Fruit fly (Drosophila melanogaster) whole organism, embryonic: ENCODE data around the gene Gart.

Source experiments
- Bdp1 ChIP-seq: fragments of 200-800 bp; sonication (Bioruptor generic); optimal IDR thresholded peaks from 3 replicates; lab custom pipeline; 2016; ENCODE audit warnings: missing biosample characterization, missing genetic modification characterization
- Bgb ChIP-seq: fragments of 200-800 bp; sonication (Bioruptor generic); IDR thresholded peaks from 2 replicates; pipeline ENCODE4 v1.3.6; 2022; ENCODE audit warnings: missing biosample characterization, missing genetic modification characterization; ENCODE audit not compliant: partially characterized antibody
- CG10321 ChIP-seq: fragments of 200-800 bp; sonication (Bioruptor generic); IDR thresholded peaks from 2 replicates; pipeline ENCODE4 v1.3.6; 2022; ENCODE audit warnings: missing biosample characterization, missing genetic modification characterization
- CG11398 ChIP-seq: fragments of 200-800 bp; sonication (Bioruptor generic); optimal IDR thresholded peaks from 2 replicates; lab custom pipeline; 2016; ENCODE audit warnings: missing biosample characterization, missing genetic modification characterization
- CG12155 ChIP-seq: fragments of 200-800 bp; sonication (Bioruptor generic); optimal IDR thresholded peaks from 3 replicates; lab custom pipeline; 2016; ENCODE audit warnings: missing biosample characterization, missing genetic modification characterization
- CG13123 ChIP-seq: fragments of 200-800 bp; sonication (Bioruptor generic); optimal IDR thresholded peaks from 2 replicates; lab custom pipeline; 2016; ENCODE audit warnings: missing biosample characterization, missing genetic modification characterization
- CG17612 ChIP-seq: fragments of 200-800 bp; sonication (Bioruptor generic); IDR thresholded peaks from 2 replicates; pipeline ENCODE4 v1.3.6; 2022; ENCODE audit warnings: missing biosample characterization, missing genetic modification characterization
- CG17802 ChIP-seq: fragments of 200-800 bp; sonication (Bioruptor generic); optimal IDR thresholded peaks from 2 replicates; lab custom pipeline; 2018; ENCODE audit warnings: missing biosample characterization, mild to moderate bottlenecking, missing genetic modification characterization, moderate library complexity
- CG18262 ChIP-seq: fragments of 200-800 bp; optimal IDR thresholded peaks from 3 replicates; lab custom pipeline; 2019; ENCODE audit warnings: missing biosample characterization, mild to moderate bottlenecking, missing genetic modification characterization, moderate library complexity
- CG2120 ChIP-seq: fragments of 200-800 bp; sonication (Bioruptor generic); optimal IDR thresholded peaks from 3 replicates; lab custom pipeline; 2016; ENCODE audit warnings: missing biosample characterization, missing genetic modification characterization
- CG2712 ChIP-seq: fragments of 200-800 bp; optimal IDR thresholded peaks from 3 replicates; lab custom pipeline; 2019; ENCODE audit warnings: missing biosample characterization, mild to moderate bottlenecking, missing genetic modification characterization, moderate library complexity
- CG3065 ChIP-seq: fragments of 200-800 bp; sonication (Bioruptor generic); optimal IDR thresholded peaks from 2 replicates; lab custom pipeline; 2016; ENCODE audit warnings: missing biosample characterization, missing genetic modification characterization
- CG32532 ChIP-seq: fragments of 200-800 bp; sonication (Bioruptor generic); IDR thresholded peaks from 2 replicates; pipeline ENCODE4 v1.3.6; 2022; ENCODE audit warnings: missing biosample characterization, missing genetic modification characterization
- CG3281 ChIP-seq: fragments of 200-800 bp; sonication (Bioruptor generic); optimal IDR thresholded peaks from 3 replicates; lab custom pipeline; 2017; ENCODE audit warnings: missing biosample characterization, mild to moderate bottlenecking, missing genetic modification characterization
- CG33213 ChIP-seq: fragments of 200-800 bp; sonication (Bioruptor generic); optimal IDR thresholded peaks from 3 replicates; lab custom pipeline; 2016; ENCODE audit warnings: missing biosample characterization, missing genetic modification characterization
- CG3407 ChIP-seq: fragments of 200-800 bp; sonication (Bioruptor generic); optimal IDR thresholded peaks from 2 replicates; lab custom pipeline; 2018; ENCODE audit warnings: missing biosample characterization, mild to moderate bottlenecking, missing genetic modification characterization
- CG42726 ChIP-seq: fragments of 200-800 bp; sonication (Bioruptor generic); IDR thresholded peaks from 2 replicates; pipeline ENCODE4 v1.3.6; 2022; ENCODE audit warnings: missing biosample characterization, missing genetic modification characterization; ENCODE audit not compliant: partially characterized antibody
- CG5245 ChIP-seq: fragments of 200-800 bp; sonication (Bioruptor generic); optimal IDR thresholded peaks from 3 replicates; lab custom pipeline; 2016; ENCODE audit warnings: missing biosample characterization, missing genetic modification characterization
- CG6689 ChIP-seq: fragments of 200-800 bp; sonication (Bioruptor generic); IDR thresholded peaks from 2 replicates; pipeline ENCODE4 v1.3.6; 2022; ENCODE audit warnings: missing biosample characterization, missing genetic modification characterization
- CG6765 ChIP-seq: fragments of 200-800 bp; sonication (Bioruptor generic); optimal IDR thresholded peaks from 3 replicates; lab custom pipeline; 2017; ENCODE audit warnings: missing biosample characterization, mild to moderate bottlenecking, missing genetic modification characterization
- CG6854 ChIP-seq: fragments of 200-800 bp; sonication (Bioruptor generic); optimal IDR thresholded peaks from 3 replicates; lab custom pipeline; 2017; ENCODE audit warnings: missing biosample characterization, mild to moderate bottlenecking, missing genetic modification characterization
- CG7556 ChIP-seq: fragments of 200-800 bp; sonication (Bioruptor generic); optimal IDR thresholded peaks from 2 replicates; lab custom pipeline; 2017; ENCODE audit warnings: missing biosample characterization, mild to moderate bottlenecking, missing genetic modification characterization
- CG8281 ChIP-seq: fragments of 200-800 bp; sonication (Bioruptor generic); optimal IDR thresholded peaks from 2 replicates; lab custom pipeline; 2018; ENCODE audit warnings: missing biosample characterization, mild to moderate bottlenecking, missing genetic modification characterization, moderate library complexity
- CG8478 ChIP-seq: fragments of >200 bp; optimal IDR thresholded peaks from 2 replicates; lab custom pipeline; 2018
- CG9876 ChIP-seq: fragments of 200-800 bp; sonication (Bioruptor generic); optimal IDR thresholded peaks from 2 replicates; lab custom pipeline; 2016; ENCODE audit warnings: missing biosample characterization, missing genetic modification characterization
- CG9932 ChIP-seq: fragments of 200-800 bp; sonication (Bioruptor generic); IDR thresholded peaks from 2 replicates; pipeline ENCODE4 v1.3.6; 2022; ENCODE audit warnings: missing biosample characterization, missing genetic modification characterization
- Dip2 ChIP-seq: fragments of 200-800 bp; sonication (Bioruptor generic); IDR thresholded peaks from 2 replicates; pipeline ENCODE4 v1.3.6; 2022; ENCODE audit warnings: missing biosample characterization, missing genetic modification characterization
- Ets65A ChIP-seq: fragments of 200-800 bp; sonication (Bioruptor generic); peaks from one replicate; lab custom pipeline; 2016; ENCODE audit warnings: missing biosample characterization, missing genetic modification characterization
- Fer3 ChIP-seq: fragments of 200-800 bp; sonication (Bioruptor generic); optimal IDR thresholded peaks from 2 replicates; lab custom pipeline; 2018; ENCODE audit warnings: missing biosample characterization, mild to moderate bottlenecking, missing genetic modification characterization, moderate library complexity
- NC2β ChIP-seq: fragments of 200-800 bp; sonication (Bioruptor generic); optimal IDR thresholded peaks from 2 replicates; lab custom pipeline; 2016; ENCODE audit warnings: missing biosample characterization, missing genetic modification characterization
- Nf-YB ChIP-seq: fragments of 200-800 bp; sonication (Bioruptor generic); optimal IDR thresholded peaks from 3 replicates; lab custom pipeline; 2019; ENCODE audit warnings: missing biosample characterization, mild to moderate bottlenecking, missing genetic modification characterization, moderate library complexity
- Rx ChIP-seq: fragments of 200-800 bp; sonication (Bioruptor generic); IDR thresholded peaks from 2 replicates; pipeline ENCODE4 v1.3.6; 2022; ENCODE audit warnings: missing biosample characterization, missing genetic modification characterization
- Scr ChIP-seq: fragments of 200-800 bp; sonication (Bioruptor generic); IDR thresholded peaks from 2 replicates; pipeline ENCODE4 v1.3.6; 2022; ENCODE audit warnings: missing biosample characterization, missing genetic modification characterization; ENCODE audit not compliant: partially characterized antibody
- Vsx1 ChIP-seq: fragments of 200-800 bp; sonication (Bioruptor generic); optimal IDR thresholded peaks from 2 replicates; lab custom pipeline; 2017; ENCODE audit warnings: missing biosample characterization, mild to moderate bottlenecking, missing genetic modification characterization, missing genetic modification reagents
- ap ChIP-seq: fragments of 200-800 bp; sonication (Bioruptor generic); IDR thresholded peaks from 2 replicates; pipeline ENCODE4 v1.3.6; 2022; ENCODE audit warnings: missing biosample characterization, missing genetic modification characterization
- caup ChIP-seq: fragments of 200-800 bp; sonication (Bioruptor generic); optimal IDR thresholded peaks from 3 replicates; lab custom pipeline; 2017; ENCODE audit warnings: missing biosample characterization, mild to moderate bottlenecking, missing genetic modification characterization, moderate library complexity; ENCODE audit not compliant: severe bottlenecking
- chm ChIP-seq: fragments of 200-800 bp; sonication (Bioruptor generic); IDR thresholded peaks from 2 replicates; pipeline ENCODE4 v1.3.6; 2022; ENCODE audit warnings: missing biosample characterization, missing genetic modification characterization
- chn ChIP-seq: fragments of 200-800 bp; sonication (Bioruptor generic); optimal IDR thresholded peaks from 2 replicates; lab custom pipeline; 2016; ENCODE audit warnings: missing biosample characterization, missing genetic modification characterization
- dysf ChIP-seq: fragments of 200-800 bp; sonication (Bioruptor generic); IDR thresholded peaks from 3 replicates; pipeline ENCODE4 v1.3.6; 2022; ENCODE audit warnings: missing biosample characterization, missing genetic modification characterization
- fru ChIP-seq: fragments of >200 bp; optimal IDR thresholded peaks from 2 replicates; lab custom pipeline; 2017
- hth ChIP-seq: fragments of >200 bp; optimal IDR thresholded peaks from 2 replicates; lab custom pipeline; 2017; ENCODE audit warnings: inconsistent platforms
- luna ChIP-seq: fragments of 200-800 bp; sonication (Bioruptor generic); optimal IDR thresholded peaks from 2 replicates; lab custom pipeline; 2016; ENCODE audit warnings: missing biosample characterization, missing genetic modification characterization
- mld ChIP-seq: fragments of 200-800 bp; sonication (Bioruptor generic); IDR thresholded peaks from 3 replicates; pipeline ENCODE4 v1.3.6; 2022; ENCODE audit warnings: missing biosample characterization, missing genetic modification characterization; ENCODE audit not compliant: partially characterized antibody
- nerfin-1 ChIP-seq: fragments of 200-800 bp; sonication (Bioruptor generic); optimal IDR thresholded peaks from 3 replicates; lab custom pipeline; 2019; ENCODE audit warnings: missing biosample characterization, mild to moderate bottlenecking, missing genetic modification characterization, moderate library complexity
- otp ChIP-seq: fragments of 200-800 bp; sonication (Bioruptor generic); IDR thresholded peaks from 3 replicates; pipeline ENCODE4, ENCODE4 v1.3.6; 2022; ENCODE audit warnings: missing biosample characterization, missing genetic modification characterization
- pan ChIP-seq, 4 experiments: fragments of >200 bp in 3 of 4; fragments of 200-800 bp in 1 of 4; sonication (Bioruptor generic) in 1 of 4; optimal IDR thresholded peaks in 3 of 4; IDR thresholded peaks in 1 of 4; 2 replicates each; pipeline versions ENCODE4 v1.3.6 to Lab custom; 2017 to 2022; ENCODE audit warnings: missing biosample characterization in 2 of 4, missing genetic modification characterization in 2 of 4, mixed read lengths in 1 of 4
- seq ChIP-seq: fragments of 200-800 bp; sonication (Bioruptor generic); IDR thresholded peaks from 2 replicates; pipeline ENCODE4 v1.3.6; 2022; ENCODE audit warnings: missing biosample characterization, missing genetic modification characterization
- sima ChIP-seq: fragments of 200-800 bp; sonication (Bioruptor generic); optimal IDR thresholded peaks from 2 replicates; lab custom pipeline; 2016; ENCODE audit warnings: missing biosample characterization, missing genetic modification characterization
- slp2 ChIP-seq: fragments of 200-800 bp; sonication (Bioruptor generic); optimal IDR thresholded peaks from 2 replicates; lab custom pipeline; 2016; ENCODE audit warnings: missing biosample characterization, missing genetic modification characterization
- usp ChIP-seq: fragments of >200 bp; optimal IDR thresholded peaks from 2 replicates; lab custom pipeline; 2017; ENCODE audit warnings: missing biosample characterization, missing genetic modification characterization
- zen ChIP-seq: fragments of 200-800 bp; sonication (Bioruptor generic); optimal IDR thresholded peaks from 3 replicates; lab custom pipeline; 2018; ENCODE audit warnings: missing biosample characterization, mild to moderate bottlenecking, missing genetic modification characterization, moderate library complexity

Gart gene

DNA sequence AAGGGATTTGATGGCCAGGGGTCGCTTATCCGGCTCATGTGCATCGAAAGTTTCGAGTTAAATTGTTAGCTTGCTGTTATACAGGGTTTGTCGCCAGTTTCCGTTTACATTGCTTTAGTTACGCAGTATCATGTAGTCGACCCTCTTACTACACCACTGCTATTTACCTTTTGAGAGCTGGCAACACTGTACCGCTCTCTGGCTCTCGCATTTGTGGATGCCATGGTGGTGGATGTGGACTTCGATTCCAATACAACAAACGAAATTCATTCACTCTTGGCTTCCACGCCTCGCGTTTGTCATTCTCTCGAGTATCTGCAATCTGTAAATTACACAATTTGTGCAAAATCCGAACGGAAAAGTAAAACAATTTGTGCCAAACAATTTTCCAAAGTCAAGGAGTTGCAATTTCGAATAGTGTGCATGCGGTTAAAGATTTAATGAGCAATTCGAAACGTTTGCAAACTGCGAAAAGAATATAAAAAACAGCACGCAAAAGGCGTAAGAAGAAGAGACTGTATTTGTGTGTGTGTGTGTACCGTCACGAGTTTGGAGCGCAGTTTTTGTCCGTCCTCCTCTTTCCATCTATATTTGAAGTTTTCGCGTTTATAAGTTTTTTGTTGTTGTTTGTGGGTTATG lies 25.4 kb upstream of the Gart start (continued):
- TF ChIP-seq chn (GFP tag; lab: Kevin White, UChicago) (peak; percentile 33), CG33213 (GFP tag; lab: Kevin White, UChicago) (no peak), CG10321 (GFP tag; lab: Robert Waterston, UW) (no peak), Bgb (GFP tag; lab: Robert Waterston, UW) (peak; percentile 99), Rx (no peak), CG9876 (GFP tag; lab: Kevin White, UChicago) (no peak), mld (peak; percentile 100), CG2712 (tag; lab: Kevin White, UChicago) (peak; percentile 27), Scr (GFP tag; lab: Robert Waterston, UW) (peak; percentile 88), CG32532 (GFP tag; lab: Robert Waterston, UW) (peak; percentile 50; the same call in 1 of the 2 replicates), CG42726 (peak; percentile 80; the same call in 1 of the 2 replicates), Fer3 (tag; lab: Kevin White, UChicago) (no peak), otp (GFP tag; lab: Robert Waterston, UW) (no peak), seq (GFP tag; lab: Robert Waterston, UW) (peak; percentile 78), Ets65A (no peak), CG9932 (GFP tag; lab: Robert Waterston, UW) (peak; percentile 53), CG2120 (GFP tag; lab: Kevin White, UChicago) (peak; percentile 35), NC2β (GFP tag; lab: Kevin White, UChicago) (no peak), Bdp1 (GFP tag; lab: Kevin White, UChicago) (no peak), CG3065 (GFP tag; lab: Kevin White, UChicago) (no peak), Vsx1 (GFP tag; lab: Kevin White, UChicago) (no peak), caup (GFP tag; lab: Kevin White, UChicago) (peak; percentile 44), Dip2 (GFP tag; lab: Robert Waterston, UW) (no peak), CG6854 (GFP tag; lab: Kevin White, UChicago) (peak; percentile 49), CG11398 (peak; percentile 28), usp (GFP tag; lab: Kevin White, UChicago) (no peak), CG6765 (GFP tag; lab: Kevin White, UChicago) (peak; percentile 34), CG13123 (GFP tag; lab: Kevin White, UChicago) (no peak), CG6689 (GFP tag; lab: Robert Waterston, UW) (0 out of 2 replicates have a peak, but pooled peaks have one; percentile 15), CG17802 (tag; lab: Kevin White, UChicago) (no peak), zen (tag; lab: Kevin White, UChicago) (no peak), CG8281 (no peak), Nf-YB (GFP tag; lab: Kevin White, UChicago) (no peak), CG7556 (GFP tag; lab: Kevin White, UChicago) (peak; percentile 1), chm (peak; percentile 73; the same call in 1 of the 2 replicates), hth (lab: Kevin White, UChicago) (no peak), fru (lab: Kevin White, UChicago) (no peak), slp2 (GFP tag; lab: Kevin White, UChicago) (no peak), nerfin-1 (tag; lab: Kevin White, UChicago) (peak; percentile 98), CG18262 (no peak), CG17612 (GFP tag; lab: Robert Waterston, UW) (no peak), CG3407 (GFP tag; lab: Kevin White, UChicago) (no peak), sima (no peak), CG3281 (GFP tag; lab: Kevin White, UChicago) (peak; percentile 21), CG5245 (GFP tag; lab: Kevin White, UChicago) (peak; percentile 21), CG12155 (GFP tag; lab: Kevin White, UChicago) (no peak), ap (no peak), dysf (GFP tag; lab: Robert Waterston, UW) (no peak; the same call in 2 of the 3 replicates), CG8478 (no peak), pan (optimal IDR thresholded peaks at IDR 0.05; lab: Kevin White, UChicago) (peak in 1 of 2 experiments; percentile 71), pan (GFP tag; optimal IDR thresholded peaks at IDR 0.05 in 1 of 2, IDR thresholded peaks at IDR 0.05 in 1 of 2) (peak in 1 of 2 experiments; percentile 17), luna (GFP tag; lab: Kevin White, UChicago) (no peak)
